Worm (Caenorhabditis elegans) whole organism, L3 larva: ENCODE measurements around the gene msp-113.

Experiments
- fkh-10 ChIP-seq: sonication (generic microtip); optimal IDR thresholded peaks from 2 replicates; lab custom pipeline; 2017; ENCODE audit warnings: missing biosample characterization, missing genetic modification reagents, missing genetic modification characterization
- mdl-1 ChIP-seq: fragments of 150-350 bp; optimal IDR thresholded peaks from 2 replicates; lab custom pipeline; 2014; ENCODE audit warnings: missing biosample characterization, missing genetic modification characterization
- nhr-11 ChIP-seq: fragments of 150-350 bp; optimal IDR thresholded peaks from 2 replicates; lab custom pipeline; 2014; ENCODE audit warnings: missing biosample characterization, missing genetic modification characterization
- nhr-76 ChIP-seq: fragments of 150-350 bp; sonication (generic microtip); optimal IDR thresholded peaks from 5 replicates; lab custom pipeline; 2014; ENCODE audit warnings: missing biosample characterization, missing genetic modification characterization
- nhr-77 ChIP-seq: fragments of 150-350 bp; optimal IDR thresholded peaks from 2 replicates; lab custom pipeline; 2014; ENCODE audit warnings: missing biosample characterization, missing genetic modification characterization
- zag-1 ChIP-seq: fragments of 150-350 bp; optimal IDR thresholded peaks from 2 replicates; lab custom pipeline; 2014; ENCODE audit warnings: missing biosample characterization, missing genetic modification characterization
- ztf-11 ChIP-seq: fragments of 150-350 bp; optimal IDR thresholded peaks from 2 replicates; lab custom pipeline; 2014; ENCODE audit warnings: missing biosample characterization, missing genetic modification characterization

- TF ChIP-seq mdl-1 (no peak), nhr-77 (tag; lab: Kevin White, UChicago) (no peak), zag-1 (tag; lab: Kevin White, UChicago) (no peak), ztf-11 (tag; lab: Kevin White, UChicago) (no peak), nhr-11 (tag; lab: Kevin White, UChicago) (no peak), nhr-76 (no peak), fkh-10 (GFP tag; lab: Kevin White, UChicago) (no peak)
Observed at ce11 chrIV:5288932-5289331, 8.8 kb upstream of the msp-113 start.
